Fruit fly (Drosophila melanogaster) whole organism, embryonic: Measurements from ENCODE around the gene CG14866.

Experiments used
- BEAF-32 ChIP-seq: fragments of 200-800 bp; sonication (Bioruptor generic); optimal IDR thresholded peaks from 3 replicates; lab custom pipeline; 2017; ENCODE audit warnings: missing biosample characterization, missing genetic modification characterization, mild to moderate bottlenecking, moderate library complexity, missing genetic modification reagents
- BtbVII ChIP-seq: fragments of 200-800 bp; sonication (Bioruptor generic); optimal IDR thresholded peaks from 3 replicates; lab custom pipeline; 2017; ENCODE audit warnings: missing biosample characterization, mild to moderate bottlenecking, missing genetic modification characterization
- CG1024 ChIP-seq: fragments of 200-800 bp; sonication (Bioruptor generic); IDR thresholded peaks from 2 replicates; pipeline ENCODE4 v1.3.6; 2022; ENCODE audit warnings: missing biosample characterization, missing genetic modification characterization
- CG1233 ChIP-seq: fragments of 200-800 bp; sonication (Bioruptor generic); optimal IDR thresholded peaks from 4 replicates; lab custom pipeline; 2018; ENCODE audit warnings: missing biosample characterization, mild to moderate bottlenecking, missing genetic modification characterization
- CG14965 ChIP-seq: fragments of 200-800 bp; sonication (Bioruptor generic); optimal IDR thresholded peaks from 2 replicates; lab custom pipeline; 2016; ENCODE audit warnings: missing biosample characterization, missing genetic modification characterization, borderline replicate concordance
- CG15073 ChIP-seq: fragments of 200-800 bp; sonication (Bioruptor generic); optimal IDR thresholded peaks from 2 replicates; lab custom pipeline; 2016; ENCODE audit warnings: missing biosample characterization, missing genetic modification characterization
- CG2116 ChIP-seq: fragments of 200-800 bp; sonication (Bioruptor generic); optimal IDR thresholded peaks from 3 replicates; lab custom pipeline; 2018; ENCODE audit warnings: missing biosample characterization, mild to moderate bottlenecking, missing genetic modification characterization
- CG2712 ChIP-seq: fragments of 200-800 bp; optimal IDR thresholded peaks from 3 replicates; lab custom pipeline; 2019; ENCODE audit warnings: missing biosample characterization, mild to moderate bottlenecking, missing genetic modification characterization, moderate library complexity
- CG30403 ChIP-seq: fragments of 200-800 bp; sonication (Bioruptor generic); optimal IDR thresholded peaks from 3 replicates; lab custom pipeline; 2016; ENCODE audit warnings: missing biosample characterization, missing genetic modification characterization
- CG34376 ChIP-seq: fragments of 200-800 bp; sonication (Bioruptor generic); optimal IDR thresholded peaks from 2 replicates; lab custom pipeline; 2018; ENCODE audit warnings: missing biosample characterization, mild to moderate bottlenecking, missing genetic modification characterization
- CG3726 ChIP-seq: fragments of 200-800 bp; sonication (Bioruptor generic); IDR thresholded peaks from 3 replicates; pipeline ENCODE4, ENCODE4 v1.3.6; 2022; ENCODE audit warnings: missing biosample characterization, missing genetic modification characterization
- CG3995 ChIP-seq: fragments of 200-800 bp; sonication (Bioruptor generic); optimal IDR thresholded peaks from 3 replicates; lab custom pipeline; 2016; ENCODE audit warnings: missing biosample characterization, missing genetic modification characterization
- CG42726 ChIP-seq: fragments of 200-800 bp; sonication (Bioruptor generic); IDR thresholded peaks from 2 replicates; pipeline ENCODE4 v1.3.6; 2022; ENCODE audit warnings: missing biosample characterization, missing genetic modification characterization; ENCODE audit not compliant: partially characterized antibody
- CG4617 ChIP-seq: fragments of 200-800 bp; sonication (Bioruptor generic); optimal IDR thresholded peaks from 3 replicates; lab custom pipeline; 2016; ENCODE audit warnings: missing biosample characterization, missing genetic modification characterization, borderline replicate concordance
- CG4730 ChIP-seq: fragments of 200-800 bp; sonication (Bioruptor generic); IDR thresholded peaks from 2 replicates; pipeline ENCODE4 v1.3.6; 2022; ENCODE audit warnings: missing biosample characterization, missing genetic modification characterization
- CG5953 ChIP-seq: fragments of 200-800 bp; sonication (Bioruptor generic); IDR thresholded peaks from 2 replicates; pipeline ENCODE4 v1.3.6; 2022; ENCODE audit warnings: missing biosample characterization, missing genetic modification characterization
- CG6813 ChIP-seq: fragments of 200-800 bp; sonication (Bioruptor generic); optimal IDR thresholded peaks from 2 replicates; lab custom pipeline; 2017; ENCODE audit warnings: missing biosample characterization, missing genetic modification characterization, mild to moderate bottlenecking, moderate library complexity, missing genetic modification reagents
- CG8089 ChIP-seq: fragments of 200-800 bp; sonication (Bioruptor generic); optimal IDR thresholded peaks from 3 replicates; lab custom pipeline; 2016; ENCODE audit warnings: missing biosample characterization, missing genetic modification characterization
- Dll ChIP-seq: fragments of 200-800 bp; sonication (Bioruptor generic); IDR thresholded peaks from 4 replicates; pipeline ENCODE4 v1.3.6; 2022; ENCODE audit warnings: missing biosample characterization, missing genetic modification characterization; ENCODE audit not compliant: partially characterized antibody
- E2f1 ChIP-seq: fragments of 200-800 bp; sonication (Bioruptor generic); IDR thresholded peaks from 2 replicates; pipeline ENCODE4 v1.3.6; 2022; ENCODE audit warnings: missing biosample characterization, missing genetic modification characterization
- ERR ChIP-seq: fragments of 200-800 bp; sonication (Bioruptor generic); optimal IDR thresholded peaks from 2 replicates; lab custom pipeline; 2016; ENCODE audit warnings: missing biosample characterization, missing genetic modification characterization
- HLH54F ChIP-seq: fragments of 200-800 bp; sonication (Bioruptor generic); optimal IDR thresholded peaks from 3 replicates; lab custom pipeline; 2016; ENCODE audit warnings: missing biosample characterization, missing genetic modification characterization
- HmgZ ChIP-seq: fragments of 200-800 bp; sonication (Bioruptor generic); optimal IDR thresholded peaks from 2 replicates; lab custom pipeline; 2018; ENCODE audit warnings: missing biosample characterization, mild to moderate bottlenecking, missing genetic modification characterization
- Hr78 ChIP-seq, 2 experiments: fragments of 200-800 bp in 1 of 2; fragments of >200 bp in 1 of 2; sonication (Bioruptor generic) in 1 of 2; optimal IDR thresholded peaks; 2 replicates each; lab custom pipeline; 2017 to 2019; ENCODE audit warnings: missing biosample characterization in 2 of 2, missing genetic modification characterization in 2 of 2, mild to moderate bottlenecking in 1 of 2, moderate library complexity in 1 of 2
- Lim3 ChIP-seq: fragments of 200-800 bp; sonication (Bioruptor generic); IDR thresholded peaks from 2 replicates; pipeline ENCODE4 v1.3.6; 2022; ENCODE audit warnings: missing biosample characterization, missing genetic modification characterization
- MBD-R2 ChIP-seq: fragments of 200-800 bp; sonication (Bioruptor generic); IDR thresholded peaks from 2 replicates; pipeline ENCODE4 v1.3.6; 2022; ENCODE audit warnings: missing biosample characterization, missing genetic modification characterization
- MTF-1 ChIP-seq: fragments of 200-800 bp; sonication (Bioruptor generic); optimal IDR thresholded peaks from 2 replicates; lab custom pipeline; 2018; ENCODE audit warnings: missing biosample characterization, mild to moderate bottlenecking, missing genetic modification characterization, borderline replicate concordance
- Neu2 ChIP-seq: fragments of 200-800 bp; sonication (Bioruptor generic); optimal IDR thresholded peaks from 3 replicates; lab custom pipeline; 2016; ENCODE audit warnings: missing biosample characterization, missing genetic modification characterization, borderline replicate concordance
- PHDP ChIP-seq: fragments of 200-800 bp; sonication (Bioruptor generic); optimal IDR thresholded peaks from 3 replicates; lab custom pipeline; 2018; ENCODE audit warnings: missing biosample characterization, mild to moderate bottlenecking, missing genetic modification characterization, moderate library complexity
- Xrp1 ChIP-seq: fragments of 200-800 bp; sonication (Bioruptor generic); IDR thresholded peaks from 2 replicates; pipeline ENCODE4 v1.3.6; 2022; ENCODE audit warnings: missing biosample characterization, missing genetic modification characterization
- amos ChIP-seq: fragments of 200-800 bp; sonication (Bioruptor generic); IDR thresholded peaks from 2 replicates; pipeline ENCODE4 v1.3.6; 2022; ENCODE audit warnings: missing biosample characterization, missing genetic modification characterization; ENCODE audit not compliant: partially characterized antibody
- bbx ChIP-seq: fragments of 200-800 bp; sonication (Bioruptor generic); IDR thresholded peaks from 2 replicates; pipeline ENCODE4 v1.3.6; 2022; ENCODE audit warnings: missing biosample characterization, missing genetic modification characterization; ENCODE audit not compliant: partially characterized antibody
- btn ChIP-seq: fragments of 200-800 bp; sonication (Bioruptor generic); optimal IDR thresholded peaks from 2 replicates; lab custom pipeline; 2016; ENCODE audit warnings: missing biosample characterization, missing genetic modification characterization
- cad ChIP-seq: fragments of >200 bp; optimal IDR thresholded peaks from 2 replicates; lab custom pipeline; 2017; ENCODE audit warnings: missing biosample characterization, missing genetic modification characterization
- chinmo ChIP-seq: fragments of 200-800 bp; sonication (Bioruptor generic); IDR thresholded peaks from 4 replicates; pipeline ENCODE4 v1.3.6; 2022; ENCODE audit warnings: missing biosample characterization, missing genetic modification characterization; ENCODE audit not compliant: partially characterized antibody
- dysf ChIP-seq: fragments of 200-800 bp; sonication (Bioruptor generic); IDR thresholded peaks from 3 replicates; pipeline ENCODE4 v1.3.6; 2022; ENCODE audit warnings: missing biosample characterization, missing genetic modification characterization
- esg ChIP-seq: fragments of 200-800 bp; sonication (Bioruptor generic); conservative IDR thresholded peaks from 2 replicates; pipeline ENCODE4 v1.3.6; 2022; ENCODE audit warnings: missing biosample characterization, missing genetic modification characterization
- fd64A ChIP-seq: fragments of 200-800 bp; sonication (Bioruptor generic); optimal IDR thresholded peaks from 3 replicates; lab custom pipeline; 2018; ENCODE audit warnings: missing biosample characterization, mild to moderate bottlenecking, missing genetic modification characterization
- ftz-f1 ChIP-seq: fragments of 200-800 bp; sonication (Bioruptor generic); optimal IDR thresholded peaks from 2 replicates; lab custom pipeline; 2016; ENCODE audit warnings: missing biosample characterization, missing genetic modification characterization
- gce ChIP-seq: fragments of 200-800 bp; sonication (Bioruptor generic); IDR thresholded peaks from 3 replicates; pipeline ENCODE4 v1.3.6; 2022; ENCODE audit warnings: missing biosample characterization, missing genetic modification characterization
- jing ChIP-seq: fragments of 200-800 bp; sonication (Bioruptor generic); optimal IDR thresholded peaks from 2 replicates; lab custom pipeline; 2018; ENCODE audit warnings: missing biosample characterization, mild to moderate bottlenecking, missing genetic modification characterization
- knrl ChIP-seq: fragments of 200-800 bp; sonication (Bioruptor generic); IDR thresholded peaks from 3 replicates; pipeline ENCODE4 v1.3.6; 2022; ENCODE audit warnings: missing biosample characterization, missing genetic modification characterization; ENCODE audit not compliant: partially characterized antibody
- lbe ChIP-seq: fragments of 200-800 bp; sonication (Bioruptor generic); optimal IDR thresholded peaks from 2 replicates; lab custom pipeline; 2016; ENCODE audit warnings: missing biosample characterization, mild to moderate bottlenecking, missing genetic modification characterization
- lov ChIP-seq, 2 experiments: fragments of 200-800 bp in 1 of 2; fragments of >200 bp in 1 of 2; sonication (Bioruptor generic) in 1 of 2; IDR thresholded peaks in 1 of 2; optimal IDR thresholded peaks in 1 of 2; 2 replicates in 1 of 2; 3 replicates in 1 of 2; pipeline versions ENCODE4 v1.3.6 to Lab custom; 2017 to 2022; ENCODE audit warnings: missing biosample characterization in 1 of 2, missing genetic modification characterization in 1 of 2
- nau ChIP-seq: fragments of 200-800 bp; sonication (Bioruptor generic); optimal IDR thresholded peaks from 3 replicates; lab custom pipeline; 2017; ENCODE audit warnings: missing biosample characterization, mild to moderate bottlenecking, missing genetic modification characterization, missing genetic modification reagents
- sim ChIP-seq: fragments of 200-800 bp; sonication (Bioruptor generic); IDR thresholded peaks from 2 replicates; pipeline ENCODE4 v1.3.6; 2022; ENCODE audit warnings: missing biosample characterization, missing genetic modification characterization
- sna ChIP-seq: fragments of 200-800 bp; sonication (Bioruptor generic); IDR thresholded peaks from 2 replicates; pipeline ENCODE4 v1.3.6; 2022; ENCODE audit warnings: missing biosample characterization, missing genetic modification characterization; ENCODE audit not compliant: partially characterized antibody
- stwl ChIP-seq: fragments of 200-800 bp; sonication (Bioruptor generic); optimal IDR thresholded peaks from 3 replicates; lab custom pipeline; 2018; ENCODE audit warnings: missing biosample characterization, mild to moderate bottlenecking, missing genetic modification characterization, moderate library complexity
- zfh1 ChIP-seq: fragments of 200-800 bp; sonication (Bioruptor generic); IDR thresholded peaks from 3 replicates; pipeline ENCODE4 v1.3.6; 2022; ENCODE audit warnings: missing biosample characterization, missing genetic modification characterization

CG14866 gene

DNA sequence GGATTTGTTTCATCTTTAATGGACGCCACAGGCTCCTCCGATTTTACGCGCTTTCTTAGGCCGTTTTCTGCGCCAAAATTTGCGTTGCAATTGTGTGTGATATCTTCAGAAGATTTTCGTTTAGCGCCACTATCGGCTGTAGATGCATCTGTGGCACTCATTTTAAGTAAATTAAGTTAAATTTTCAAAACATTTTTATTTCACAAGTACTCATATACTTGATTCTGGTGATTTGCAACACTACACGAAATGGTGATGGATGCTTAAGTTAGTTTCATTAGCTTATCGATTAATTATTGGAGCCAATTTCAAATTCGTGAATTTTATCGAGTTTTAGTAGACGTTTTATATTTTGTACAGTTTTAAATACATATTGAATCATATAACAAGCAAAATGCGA, 47.3 kb downstream of the CG14866 start, which contains the start of gene CG6171 (continued):
- TF ChIP-seq CG3995 (GFP tag; lab: Kevin White, UChicago) = no peak
- TF ChIP-seq CG3726 (GFP tag; lab: Robert Waterston, UW) = no peak
- no peak for TF ChIP-seq CG8089 (GFP tag; lab: Kevin White, UChicago)
- TF ChIP-seq Xrp1 (GFP tag; lab: Robert Waterston, UW) = 0 out of 2 replicates have a peak, but pooled peaks have one; percentile 14
- TF ChIP-seq Hr78 (GFP tag; optimal IDR thresholded peaks at IDR 0.05; lab: Kevin White, UChicago) = no peak
- peak; percentile 50 for TF ChIP-seq knrl
- TF ChIP-seq Lim3 (GFP tag; lab: Robert Waterston, UW) = no peak
- TF ChIP-seq bbx = 0 out of 2 replicates have a peak, but pooled peaks have one; percentile 55
- no peak for TF ChIP-seq sim (GFP tag; lab: Robert Waterston, UW)
- TF ChIP-seq lov (optimal IDR thresholded peaks at IDR 0.05; lab: Kevin White, UChicago) = no peak
- TF ChIP-seq lov (GFP tag; IDR thresholded peaks at IDR 0.05; lab: Robert Waterston, UW) = no peak
- peak; percentile 70 for TF ChIP-seq CG2116
- TF ChIP-seq Neu2 (GFP tag; lab: Kevin White, UChicago) = peak; percentile 18
- TF ChIP-seq CG4730 = no peak
- no peak for TF ChIP-seq jing (GFP tag; lab: Kevin White, UChicago)
- TF ChIP-seq CG14965 (GFP tag; lab: Kevin White, UChicago) = no peak
- TF ChIP-seq stwl (tag; lab: Kevin White, UChicago) = peak; percentile 61
- peak; percentile 72 for TF ChIP-seq CG4617
- no peak for TF ChIP-seq BtbVII (GFP tag; lab: Kevin White, UChicago)
- no peak for TF ChIP-seq esg (GFP tag; lab: Robert Waterston, UW)
- TF ChIP-seq nau (GFP tag; lab: Kevin White, UChicago) = no peak
- no peak for TF ChIP-seq ftz-f1 (GFP tag; lab: Kevin White, UChicago)
- TF ChIP-seq MTF-1 (GFP tag; lab: Kevin White, UChicago) = no peak
- no peak for TF ChIP-seq HLH54F (GFP tag; lab: Kevin White, UChicago)
- peak; percentile 23; the same call in 1 of the 2 replicates for TF ChIP-seq sna (GFP tag; lab: Robert Waterston, UW)
- TF ChIP-seq btn (GFP tag; lab: Kevin White, UChicago) = no peak
- TF ChIP-seq fd64A (GFP tag; lab: Kevin White, UChicago) = no peak
- TF ChIP-seq CG6813 (GFP tag; lab: Kevin White, UChicago) = no peak
- no peak for TF ChIP-seq gce (GFP tag; lab: Robert Waterston, UW)
- TF ChIP-seq MBD-R2 (GFP tag; lab: Robert Waterston, UW) = peak; percentile 70
- TF ChIP-seq CG42726 (GFP tag; lab: Robert Waterston, UW) = no peak
- TF ChIP-seq ERR = no peak
- peak; percentile 8 for TF ChIP-seq CG34376 (GFP tag; lab: Kevin White, UChicago)
- TF ChIP-seq cad (GFP tag; lab: Kevin White, UChicago) = no peak
- peak; percentile 63 for TF ChIP-seq BEAF-32 (GFP tag; lab: Kevin White, UChicago)
- TF ChIP-seq CG2712 (tag; lab: Kevin White, UChicago) = no peak
- no peak for TF ChIP-seq CG1024 (GFP tag; lab: Robert Waterston, UW)
- no peak for TF ChIP-seq zfh1 (GFP tag; lab: Robert Waterston, UW)
- no peak for TF ChIP-seq CG30403
- no peak for TF ChIP-seq PHDP (tag; lab: Kevin White, UChicago)
- TF ChIP-seq amos = peak; percentile 54; the same call in 1 of the 2 replicates
- TF ChIP-seq lbe (GFP tag; lab: Kevin White, UChicago) = peak; percentile 28
- TF ChIP-seq Dll (GFP tag; lab: Robert Waterston, UW) = peak; percentile 69; the same call in 3 of the 4 replicates
- TF ChIP-seq CG15073 = no peak
- peak; percentile 17 for TF ChIP-seq HmgZ
- TF ChIP-seq dysf (GFP tag; lab: Robert Waterston, UW) = no peak
- no peak for TF ChIP-seq CG1233 (GFP tag; lab: Kevin White, UChicago)
- no peak for TF ChIP-seq CG5953 (GFP tag; lab: Robert Waterston, UW)
- TF ChIP-seq E2f1 = no peak
- no peak for TF ChIP-seq chinmo (GFP tag; lab: Robert Waterston, UW)
